Fruit fly (Drosophila melanogaster): ENCODE measurements around the gene Nprl2.

- TF ChIP-seq CG8478 (optimal IDR thresholded peaks at IDR 0.05) (no peak), CTCF (optimal IDR thresholded peaks at IDR 0.05) (no peak)
Measured at dm6 chrX:16909886-16910285, 25.7 kb upstream of the Nprl2 start.

Measured in S2 (cell line).